Worm (Caenorhabditis elegans): ENCODE measurements around the gene srh-7.

Gene srh-7

DNA sequence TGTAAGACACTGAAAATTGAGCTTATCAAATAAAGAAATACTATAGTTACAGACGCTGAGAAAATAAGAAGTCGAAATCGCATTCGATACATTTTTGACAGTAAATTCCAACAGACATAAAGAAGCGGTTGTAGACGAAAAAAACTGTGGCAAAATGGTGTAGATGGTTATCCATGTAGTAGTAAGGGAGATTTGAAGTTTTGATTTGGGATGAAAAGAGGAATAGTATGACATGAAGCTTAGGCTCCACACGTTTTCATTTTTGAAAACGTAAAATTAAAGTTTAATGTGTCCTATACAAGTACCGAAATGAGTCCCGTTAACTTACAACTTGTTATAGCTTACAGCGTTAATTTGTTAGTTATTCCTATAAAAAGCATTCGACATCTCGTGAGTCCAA lies 14.0 kb upstream of the srh-7 start, which contains the start of gene K09D9.9:
K09D9.9 (minus strand) TSS at position 101 of the 400 bp plus-strand sequence.
- TF ChIP-seq M03D4.4 (tag; optimal IDR thresholded peaks at IDR 0.05) (no peak), flh-1 (GFP tag; optimal IDR thresholded peaks at IDR 0.05) (no peak), pha-4 (tag; optimal IDR thresholded peaks at IDR 0.05) (no peak), lin-32 (GFP tag; optimal IDR thresholded peaks at IDR 0.05) (no peak), blmp-1 (tag; optimal IDR thresholded peaks at IDR 0.05) (no peak), nhr-76 (tag; optimal IDR thresholded peaks at IDR 0.05) (no peak), bed-3 (GFP tag; optimal IDR thresholded peaks at IDR 0.05) (no peak), sem-2 (GFP tag; optimal IDR thresholded peaks at IDR 0.05) (no peak), lin-13 (tag; optimal IDR thresholded peaks at IDR 0.05) (no peak), ztf-11 (tag; optimal IDR thresholded peaks at IDR 0.05) (no peak), hlh-1 (tag; optimal IDR thresholded peaks at IDR 0.05) (no peak), tbx-8 (GFP tag; optimal IDR thresholded peaks at IDR 0.05) (no peak)

DNA sequence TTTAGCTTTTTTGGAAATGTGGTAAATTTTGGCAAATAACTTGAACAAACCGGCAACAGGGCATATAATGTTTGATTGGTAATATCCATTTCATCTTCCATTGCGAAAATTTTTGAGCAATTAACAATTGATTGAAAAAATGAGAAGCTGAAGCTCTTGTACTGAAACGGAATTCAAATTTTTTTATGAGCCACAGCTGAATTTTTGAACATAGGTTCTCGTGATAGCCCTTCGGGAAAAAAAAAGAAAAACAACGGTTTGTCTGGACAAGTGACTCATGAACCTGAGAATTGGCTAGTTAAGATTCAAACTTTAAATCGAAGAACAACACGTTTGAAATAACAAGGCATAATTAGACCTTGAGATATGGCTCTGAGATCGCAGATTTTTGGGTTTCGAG lies 12.2 kb upstream of the srh-7 start, which contains the start of gene srx-62:
srx-62 (minus strand) TSS at position 101 of the 400 bp plus-strand sequence.
- no peak for TF ChIP-seq unc-39 (tag; optimal IDR thresholded peaks at IDR 0.05)
- no peak for TF ChIP-seq mab-5 (tag; optimal IDR thresholded peaks at IDR 0.05)
- no peak for TF ChIP-seq blmp-1 (tag; optimal IDR thresholded peaks at IDR 0.05)

DNA sequence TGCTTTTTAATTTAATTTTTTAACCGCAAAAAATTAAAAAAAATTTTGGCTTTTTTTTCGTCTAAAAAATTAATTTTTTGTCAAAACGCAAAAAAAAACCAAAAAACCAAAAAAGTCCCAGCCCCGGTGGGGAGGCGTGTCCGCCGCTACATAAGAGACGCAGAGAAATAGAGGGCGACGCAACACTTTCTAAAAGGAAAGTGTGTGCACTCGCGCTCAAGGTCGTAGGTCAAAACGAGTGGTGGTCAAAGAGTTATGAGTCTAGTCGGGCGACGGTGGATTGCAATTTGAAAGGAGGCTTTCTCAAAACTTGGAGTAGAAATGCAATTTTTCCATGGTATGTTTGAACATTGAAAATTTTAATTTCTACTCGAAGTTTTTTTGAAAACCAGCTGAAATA lies 3.5 kb upstream of the srh-7 start:
- no peak for TF ChIP-seq ham-2 (GFP tag; optimal IDR thresholded peaks at IDR 0.05)

DNA sequence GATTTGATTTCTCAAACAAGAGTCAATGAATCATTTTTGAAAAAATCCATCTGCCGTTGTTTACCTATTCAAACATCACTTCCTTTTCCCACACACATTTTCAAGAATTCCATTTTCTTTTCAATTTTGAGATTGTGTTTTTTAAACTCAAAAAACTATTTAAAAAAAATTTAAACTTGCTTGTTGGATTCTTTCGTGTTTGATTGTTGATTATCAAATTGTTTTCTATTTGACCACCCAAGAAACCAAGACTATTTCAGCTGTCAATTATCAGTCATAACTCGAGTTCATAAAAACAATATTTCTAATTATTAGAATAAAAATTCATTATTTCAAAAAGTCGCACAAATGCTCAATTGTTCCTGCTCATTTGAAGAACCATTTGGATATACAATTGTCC lies 2.8 kb upstream of the srh-7 start, which contains the start of gene srh-8:
srh-8 (plus strand) TSS at position 301 of the 400 bp plus-strand sequence.
- TF ChIP-seq lin-32 (GFP tag; optimal IDR thresholded peaks at IDR 0.05) (no peak), ztf-11 (tag; optimal IDR thresholded peaks at IDR 0.05) (no peak), nhr-2 (tag; optimal IDR thresholded peaks at IDR 0.05) (no peak), snpc-4 (tag; optimal IDR thresholded peaks at IDR 0.05) (no peak), M03D4.4 (tag; optimal IDR thresholded peaks at IDR 0.05) (no peak), mep-1 (tag; optimal IDR thresholded peaks at IDR 0.05) (no peak), lin-13 (tag; optimal IDR thresholded peaks at IDR 0.05) (no peak), ceh-83 (GFP tag; optimal IDR thresholded peaks at IDR 0.05) (no peak), mls-2 (tag; optimal IDR thresholded peaks at IDR 0.05) (no peak), cnd-1 (tag; optimal IDR thresholded peaks at IDR 0.05) (no peak), nhr-237 (tag; optimal IDR thresholded peaks at IDR 0.05) (no peak), ceh-39 (tag; optimal IDR thresholded peaks at IDR 0.05) (no peak), blmp-1 (tag; optimal IDR thresholded peaks at IDR 0.05) (no peak), zip-8 (tag; optimal IDR thresholded peaks at IDR 0.05) (no peak), ceh-43 (GFP tag; optimal IDR thresholded peaks at IDR 0.05) (no peak), nhr-28 (tag; optimal IDR thresholded peaks at IDR 0.05) (no peak), tbx-8 (GFP tag; optimal IDR thresholded peaks at IDR 0.05) (no peak), flh-1 (GFP tag; optimal IDR thresholded peaks at IDR 0.05) (no peak), pha-4 (tag; optimal IDR thresholded peaks at IDR 0.05) (no peak), unc-120 (tag; optimal IDR thresholded peaks at IDR 0.05; ENCODE audit: poor library complexity, severe bottlenecking) (no peak)

DNA sequence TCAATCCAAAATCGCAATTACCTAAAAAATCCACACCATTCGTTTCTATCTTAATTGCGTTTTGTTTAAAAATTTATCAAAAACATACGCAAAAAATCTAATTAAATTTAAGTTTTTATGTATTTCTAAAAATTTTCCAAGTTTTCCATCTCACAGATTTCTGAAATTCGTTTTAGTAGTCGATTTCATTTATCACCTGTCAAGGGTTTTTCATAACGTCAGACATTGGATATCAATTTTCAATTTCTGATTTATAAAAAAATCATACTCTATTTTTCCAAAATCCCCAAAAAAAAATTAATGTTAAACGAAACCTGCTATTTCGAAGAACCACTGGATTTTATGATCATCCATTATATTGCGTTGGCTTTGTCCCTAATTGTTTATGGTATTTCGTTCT lies 2.1 kb downstream of the srh-7 start, which contains the start of gene srh-4:
srh-4 (plus strand) TSS at position 301 of the 400 bp plus-strand sequence.
- TF ChIP-seq ceh-43 (GFP tag; optimal IDR thresholded peaks at IDR 0.05), result no peak
- no peak for TF ChIP-seq pha-4 (tag; optimal IDR thresholded peaks at IDR 0.05)
- no peak for TF ChIP-seq ceh-83 (GFP tag; optimal IDR thresholded peaks at IDR 0.05)
- TF ChIP-seq cnd-1 (tag; optimal IDR thresholded peaks at IDR 0.05), result no peak
- no peak for TF ChIP-seq ham-2 (GFP tag; optimal IDR thresholded peaks at IDR 0.05)
- no peak for TF ChIP-seq mep-1 (tag; optimal IDR thresholded peaks at IDR 0.05)
- TF ChIP-seq mab-5 (tag; optimal IDR thresholded peaks at IDR 0.05), result no peak
- TF ChIP-seq unc-62 (GFP tag; optimal IDR thresholded peaks at IDR 0.05), result no peak
- TF ChIP-seq nhr-237 (tag; optimal IDR thresholded peaks at IDR 0.05), result no peak
- no peak for TF ChIP-seq snpc-4 (tag; optimal IDR thresholded peaks at IDR 0.05)
- no peak for TF ChIP-seq ces-1 (GFP tag; optimal IDR thresholded peaks at IDR 0.05)
- TF ChIP-seq lin-13 (tag; optimal IDR thresholded peaks at IDR 0.05), result no peak
- TF ChIP-seq mls-2 (tag; optimal IDR thresholded peaks at IDR 0.05), result no peak
- TF ChIP-seq M03D4.4 (tag; optimal IDR thresholded peaks at IDR 0.05), result no peak
- no peak for TF ChIP-seq sem-2 (GFP tag; optimal IDR thresholded peaks at IDR 0.05)
- no peak for TF ChIP-seq bed-3 (GFP tag; optimal IDR thresholded peaks at IDR 0.05)
- TF ChIP-seq tbx-8 (GFP tag; optimal IDR thresholded peaks at IDR 0.05), result no peak

DNA sequence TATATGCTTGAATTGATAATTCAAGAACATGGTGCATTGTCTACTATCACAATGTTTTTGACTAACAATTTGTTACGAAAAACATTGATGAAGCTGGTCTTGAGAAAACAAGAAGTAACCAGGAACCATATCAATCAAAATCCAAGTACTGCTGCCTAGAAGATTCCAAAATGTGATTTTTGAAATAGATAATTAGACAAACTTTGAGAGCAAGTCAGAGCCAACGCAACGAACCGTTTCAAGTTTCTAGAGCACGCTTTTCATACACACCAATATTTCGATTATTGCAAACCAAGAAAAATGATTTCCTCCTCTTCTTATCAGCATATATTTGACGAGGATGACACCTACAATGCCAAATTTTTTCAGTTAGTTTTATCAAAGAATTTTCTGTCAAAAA lies 8.8 kb downstream of the srh-7 start, which contains the start of gene srw-89:
srw-89 (plus strand) TSS at position 301 of the 400 bp plus-strand sequence.
- TF ChIP-seq ham-2 (GFP tag; optimal IDR thresholded peaks at IDR 0.05) (no peak), mls-2 (tag; optimal IDR thresholded peaks at IDR 0.05) (no peak)
